Fruit fly (Drosophila melanogaster) whole organism, pupa: ENCODE data around the gene Ccp84Af.

Source experiments
- CG12605 ChIP-seq: fragments of 200-800 bp; sonication (Bioruptor generic); IDR thresholded peaks from 2 replicates; pipeline ENCODE4 v1.3.6; 2022; ENCODE audit warnings: missing biosample characterization, missing genetic modification characterization
- CG13204 ChIP-seq: fragments of 200-800 bp; sonication (Bioruptor generic); optimal IDR thresholded peaks from 2 replicates; lab custom pipeline; 2018; ENCODE audit warnings: missing biosample characterization, mild to moderate bottlenecking, missing genetic modification characterization, moderate library complexity
- CG14655 ChIP-seq: fragments of 200-800 bp; sonication (Bioruptor generic); optimal IDR thresholded peaks from 3 replicates; lab custom pipeline; 2017; ENCODE audit warnings: mild to moderate bottlenecking, missing biosample characterization, missing genetic modification reagents, missing genetic modification characterization
- CG17806 ChIP-seq: fragments of 200-800 bp; sonication (Bioruptor generic); optimal IDR thresholded peaks from 2 replicates; lab custom pipeline; 2018; ENCODE audit warnings: missing biosample characterization, mild to moderate bottlenecking, missing genetic modification characterization, moderate library complexity
- CG32121 ChIP-seq: fragments of 200-800 bp; sonication (Bioruptor generic); IDR thresholded peaks from 2 replicates; pipeline ENCODE4 v1.3.6; 2022; ENCODE audit warnings: missing biosample characterization, missing genetic modification characterization
- CG8159 ChIP-seq: fragments of 200-800 bp; sonication (Bioruptor generic); optimal IDR thresholded peaks from 3 replicates; lab custom pipeline; 2018; ENCODE audit warnings: missing biosample characterization, mild to moderate bottlenecking, missing genetic modification characterization, moderate library complexity
- CG9948 ChIP-seq: fragments of 200-800 bp; sonication (Bioruptor generic); optimal IDR thresholded peaks from 2 replicates; lab custom pipeline; 2018; ENCODE audit warnings: missing biosample characterization, mild to moderate bottlenecking, missing genetic modification characterization, moderate library complexity
- EcR ChIP-seq: fragments of 200-800 bp; sonication (Bioruptor generic); optimal IDR thresholded peaks from 3 replicates; lab custom pipeline; 2019; ENCODE audit warnings: missing biosample characterization, missing genetic modification characterization, mild to moderate bottlenecking, moderate library complexity, missing genetic modification reagents
- Pif1A ChIP-seq: fragments of 200-800 bp; sonication (Bioruptor generic); optimal IDR thresholded peaks from 3 replicates; lab custom pipeline; 2016; ENCODE audit warnings: missing biosample characterization, missing genetic modification characterization
- fd96Ca ChIP-seq: fragments of 200-800 bp; sonication (Bioruptor generic); IDR thresholded peaks from 3 replicates; pipeline ENCODE4 v1.3.6; 2022; ENCODE audit warnings: missing biosample characterization, missing genetic modification characterization

dm6 chr3R:6683671-6684070 lies 6.4 kb downstream of the Ccp84Af start:
- TF ChIP-seq CG32121 (GFP tag; lab: Robert Waterston, UW), result no peak
- no peak for TF ChIP-seq CG12605 (GFP tag; lab: Robert Waterston, UW)
- TF ChIP-seq Pif1A, result no peak
- no peak for TF ChIP-seq fd96Ca
- no peak for TF ChIP-seq CG8159 (tag; lab: Kevin White, UChicago)
- TF ChIP-seq CG14655 (GFP tag; lab: Kevin White, UChicago), result no peak
- TF ChIP-seq EcR, result no peak
- no peak for TF ChIP-seq CG13204 (GFP tag; lab: Kevin White, UChicago)
- TF ChIP-seq CG9948 (tag; lab: Kevin White, UChicago), result no peak
- no peak for TF ChIP-seq CG17806 (tag; lab: Kevin White, UChicago)
